Fruit fly (Drosophila melanogaster) S2 (cell line): Measurements from ENCODE around the gene CG32022.

Experiments
- CG8478 ChIP-seq: fragments of >200 bp; optimal IDR thresholded peaks from 2 replicates; lab custom pipeline; 2018
- CTCF ChIP-seq, 2 experiments: fragments of >200 bp; optimal IDR thresholded peaks; 2 replicates each; lab custom pipeline; 2018

The CG32022 gene

dm6 chr3L:8721145-8721544, at the start of gene CG32022, which contains the start of gene CG6511:
TSS of gene CG32022 (minus strand) at chr3L:8721272.
TSS of gene CG6511 (plus strand) at chr3L:8721324.
- no peak for TF ChIP-seq CTCF (optimal IDR thresholded peaks at IDR 0.05; lab: Kevin White, UChicago)
- no peak for TF ChIP-seq CG8478 (lab: Kevin White, UChicago)

- TF ChIP-seq CTCF (optimal IDR thresholded peaks at IDR 0.05; lab: Kevin White, UChicago) (no peak), CG8478 (lab: Kevin White, UChicago) (no peak)
Measured at dm6 chr3L:8770616-8771229, 49.7 kb upstream of the CG32022 start.

dm6 chr3L:8767876-8768275, 46.8 kb upstream of the CG32022 start:
- TF ChIP-seq CG8478 (lab: Kevin White, UChicago): no peak
- TF ChIP-seq CTCF (optimal IDR thresholded peaks at IDR 0.05; lab: Kevin White, UChicago): no peak

dm6 chr3L:8765969-8766538, 45.0 kb upstream of the CG32022 start:
- TF ChIP-seq CTCF (optimal IDR thresholded peaks at IDR 0.05; lab: Kevin White, UChicago): no peak
- no peak for TF ChIP-seq CG8478 (lab: Kevin White, UChicago)

- no peak for TF ChIP-seq CTCF (optimal IDR thresholded peaks at IDR 0.05; lab: Kevin White, UChicago)
- TF ChIP-seq CG8478 (lab: Kevin White, UChicago): no peak
Measured at dm6 chr3L:8765493-8765892, 44.4 kb upstream of the CG32022 start.

dm6 chr3L:8763794-8764193, 42.7 kb upstream of the CG32022 start:
- TF ChIP-seq CTCF (optimal IDR thresholded peaks at IDR 0.05; lab: Kevin White, UChicago) (no peak), CG8478 (lab: Kevin White, UChicago) (no peak)

- no peak for TF ChIP-seq CTCF (optimal IDR thresholded peaks at IDR 0.05; lab: Kevin White, UChicago)
- TF ChIP-seq CG8478 (lab: Kevin White, UChicago): no peak
Measured at dm6 chr3L:8763037-8763454, 42.0 kb upstream of the CG32022 start.

dm6 chr3L:8755689-8756088, 34.6 kb upstream of the CG32022 start, which contains the start of gene CG6576:
TSS of gene CG6576 (plus strand) at chr3L:8755989.
- TF ChIP-seq CTCF (optimal IDR thresholded peaks at IDR 0.05; lab: Kevin White, UChicago) (no peak), CG8478 (lab: Kevin White, UChicago) (no peak)

- no peak for TF ChIP-seq CG8478 (lab: Kevin White, UChicago)
- no peak for TF ChIP-seq CTCF (optimal IDR thresholded peaks at IDR 0.05; lab: Kevin White, UChicago)
Measured at dm6 chr3L:8753592-8753991, 32.5 kb upstream of the CG32022 start, which contains the start of gene Fhos. TSS of gene Fhos (plus strand) at chr3L:8753619.

dm6 chr3L:8751262-8751661, 30.2 kb upstream of the CG32022 start:
- TF ChIP-seq CG8478 (lab: Kevin White, UChicago) (no peak), CTCF (optimal IDR thresholded peaks at IDR 0.05; lab: Kevin White, UChicago) (no peak)

- TF ChIP-seq CG8478 (lab: Kevin White, UChicago) (no peak), CTCF (optimal IDR thresholded peaks at IDR 0.05; lab: Kevin White, UChicago) (no peak)
Measured at dm6 chr3L:8749676-8750654, 28.9 kb upstream of the CG32022 start, which contains the start of gene CG13306. TSS of gene CG13306 (minus strand) at chr3L:8749726.

dm6 chr3L:8748839-8749238, 27.8 kb upstream of the CG32022 start:
- TF ChIP-seq CG8478 (lab: Kevin White, UChicago): no peak
- TF ChIP-seq CTCF (optimal IDR thresholded peaks at IDR 0.05; lab: Kevin White, UChicago): peak; percentile 85 to 98

dm6 chr3L:8748323-8748722, 27.3 kb upstream of the CG32022 start:
- no peak for TF ChIP-seq CTCF (optimal IDR thresholded peaks at IDR 0.05; lab: Kevin White, UChicago)
- no peak for TF ChIP-seq CG8478 (lab: Kevin White, UChicago)

- no peak for TF ChIP-seq CG8478 (lab: Kevin White, UChicago)
- no peak for TF ChIP-seq CTCF (optimal IDR thresholded peaks at IDR 0.05; lab: Kevin White, UChicago)
Measured at dm6 chr3L:8746519-8746918, 25.4 kb upstream of the CG32022 start.
